Worm (Caenorhabditis elegans): ENCODE data around the gene ceh-13.

ceh-13 gene

DNA sequence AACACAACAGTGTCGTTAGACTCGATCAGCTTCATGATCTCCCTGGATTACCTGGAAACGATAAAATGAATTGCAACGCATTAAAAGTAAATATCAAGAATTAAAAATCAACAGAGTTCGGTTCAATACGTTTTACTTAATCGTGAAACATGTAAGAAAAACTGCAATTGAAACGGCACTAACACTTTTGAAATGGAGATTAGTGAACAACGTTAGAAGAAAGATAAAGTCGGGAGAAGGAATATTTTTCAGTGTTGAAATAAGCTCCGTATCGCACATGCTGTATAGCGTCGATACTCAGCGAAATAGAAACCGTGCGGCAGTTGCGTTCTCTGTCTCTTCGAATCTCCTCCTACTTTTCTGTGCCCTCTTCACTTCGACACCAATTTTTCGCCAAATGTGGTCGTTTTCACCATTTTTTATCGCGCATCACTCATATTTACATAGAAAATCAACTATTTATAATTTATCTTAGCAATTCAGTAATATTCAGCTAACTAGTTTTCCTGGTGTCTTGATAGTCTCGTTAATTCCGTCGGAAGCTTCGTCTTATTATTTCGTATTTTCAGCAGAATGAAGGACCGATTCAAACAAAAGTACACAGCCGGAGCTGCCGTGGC, 17.4 kb downstream of the ceh-13 start, which contains the start of the genes rpl-9 and lpd-7 (continued):
- TF ChIP-seq elt-1 (tag; optimal IDR thresholded peaks at IDR 0.05) (no peak), snpc-4 (tag; optimal IDR thresholded peaks at IDR 0.05) (peak; percentile 56), nhr-6 (tag; optimal IDR thresholded peaks at IDR 0.05) (peak; percentile 77), alr-1 (tag; optimal IDR thresholded peaks at IDR 0.05) (no peak), unc-39 (tag; optimal IDR thresholded peaks at IDR 0.05) (no peak), sem-4 (tag; optimal IDR thresholded peaks at IDR 0.05) (peak; percentile 42), nhr-10 (tag; optimal IDR thresholded peaks at IDR 0.05) (no peak)

DNA sequence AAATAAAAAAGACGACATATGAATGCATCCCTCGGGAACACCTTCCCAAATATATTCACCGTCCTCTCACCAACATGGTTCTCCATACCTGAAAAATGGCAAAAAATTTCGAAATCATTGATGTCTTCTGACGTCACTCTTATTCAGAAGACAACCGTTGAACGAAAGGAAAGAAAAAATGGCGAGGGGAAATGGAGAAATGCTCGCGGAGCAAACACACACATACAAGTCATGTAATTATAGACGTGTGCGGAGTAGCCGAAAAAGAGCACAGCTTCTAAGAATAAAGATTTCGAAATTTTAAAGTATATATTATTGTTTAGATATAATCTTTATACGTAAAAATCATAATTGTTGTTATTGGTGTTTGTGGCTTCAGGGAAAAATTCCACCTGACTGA, 23.9 kb downstream of the ceh-13 start, which contains the start of gene mfsd-6:
mfsd-6 (minus strand) TSS at position 88 of the 400 bp plus-strand sequence.
- TF ChIP-seq lin-13 (GFP tag; optimal IDR thresholded peaks at IDR 0.05) = no peak
- TF ChIP-seq skn-1 (tag; optimal IDR thresholded peaks at IDR 0.05) = no peak
- TF ChIP-seq nhr-23 (tag; optimal IDR thresholded peaks at IDR 0.05) = no peak
- no peak for TF ChIP-seq ceh-16 (tag; optimal IDR thresholded peaks at IDR 0.05)
- no peak for TF ChIP-seq nhr-129 (tag; optimal IDR thresholded peaks at IDR 0.05)
- TF ChIP-seq mbf-1 (tag; optimal IDR thresholded peaks at IDR 0.05) = no peak
- TF ChIP-seq blmp-1 (tag; optimal IDR thresholded peaks at IDR 0.05; ENCODE audit: insufficient read depth) = no peak
- TF ChIP-seq nhr-237 (tag; optimal IDR thresholded peaks at IDR 0.05) = no peak
- no peak for TF ChIP-seq lin-11 (tag; optimal IDR thresholded peaks at IDR 0.05)
- TF ChIP-seq nhr-12 (tag; optimal IDR thresholded peaks at IDR 0.05) = no peak
- no peak for TF ChIP-seq lin-39 (tag; optimal IDR thresholded peaks at IDR 0.05)
- TF ChIP-seq R02D3.7 (tag; optimal IDR thresholded peaks at IDR 0.05) = no peak
- no peak for TF ChIP-seq zag-1 (tag; optimal IDR thresholded peaks at IDR 0.05)
- TF ChIP-seq crh-2 (tag; optimal IDR thresholded peaks at IDR 0.05) = peak; percentile 6
- no peak for TF ChIP-seq ztf-11 (tag; optimal IDR thresholded peaks at IDR 0.05)
- TF ChIP-seq dmd-4 (tag; optimal IDR thresholded peaks at IDR 0.05) = no peak
- no peak for TF ChIP-seq nhr-11 (tag; optimal IDR thresholded peaks at IDR 0.05)
- TF ChIP-seq nhr-21 (tag; optimal IDR thresholded peaks at IDR 0.05) = no peak
- TF ChIP-seq C34F6.9 (tag; optimal IDR thresholded peaks at IDR 0.05) = peak; percentile 11
- TF ChIP-seq gmeb-1 (tag; optimal IDR thresholded peaks at IDR 0.05) = no peak
- TF ChIP-seq mdl-1 (tag; optimal IDR thresholded peaks at IDR 0.05) = no peak
- no peak for TF ChIP-seq ama-1 (optimal IDR thresholded peaks at IDR 0.05)
- no peak for TF ChIP-seq F13H6.1 (tag; optimal IDR thresholded peaks at IDR 0.05)
- TF ChIP-seq fos-1 (tag; optimal IDR thresholded peaks at IDR 0.05) = no peak
- TF ChIP-seq lsy-2 (tag; optimal IDR thresholded peaks at IDR 0.05) = peak in 1 of 2 experiments; percentile 3
- no peak for TF ChIP-seq aly-2 (tag; optimal IDR thresholded peaks at IDR 0.05)
- no peak for TF ChIP-seq ztf-1 (GFP tag; conservative IDR thresholded peaks at IDR 0.05)
- no peak for TF ChIP-seq unc-62 (GFP tag; optimal IDR thresholded peaks at IDR 0.05)
- no peak for TF ChIP-seq ceh-82 (tag; optimal IDR thresholded peaks at IDR 0.05)
- no peak for TF ChIP-seq elt-1 (tag; optimal IDR thresholded peaks at IDR 0.05)
- no peak for TF ChIP-seq nhr-10 (tag; optimal IDR thresholded peaks at IDR 0.05)
- peak; percentile 22 for TF ChIP-seq sma-9 (GFP tag; optimal IDR thresholded peaks at IDR 0.05)
- no peak for TF ChIP-seq sma-9 (tag; optimal IDR thresholded peaks at IDR 0.05)
- no peak for TF ChIP-seq ZK546.5 (tag; optimal IDR thresholded peaks at IDR 0.05)
- no peak for TF ChIP-seq snpc-4 (tag; optimal IDR thresholded peaks at IDR 0.05)
- TF ChIP-seq egl-27 (tag; optimal IDR thresholded peaks at IDR 0.05) = no peak

ce11 chrIII:7580586-7580985, 25.1 kb downstream of the ceh-13 start:
- peak; percentile 30 for TF ChIP-seq lin-11 (tag; optimal IDR thresholded peaks at IDR 0.05)
- TF ChIP-seq Y55F3AM.14 (GFP tag; optimal IDR thresholded peaks at IDR 0.05) = peak; percentile 48
- no peak for TF ChIP-seq mab-5 (tag; optimal IDR thresholded peaks at IDR 0.05)
- TF ChIP-seq unc-55 (GFP tag; optimal IDR thresholded peaks at IDR 0.05) = peak; percentile 89
- TF ChIP-seq nhr-21 (tag; optimal IDR thresholded peaks at IDR 0.05) = no peak
- no peak for TF ChIP-seq sma-9 (GFP tag; optimal IDR thresholded peaks at IDR 0.05)
- TF ChIP-seq sma-9 (tag; optimal IDR thresholded peaks at IDR 0.05) = no peak
- TF ChIP-seq unc-39 (tag; optimal IDR thresholded peaks at IDR 0.05) = no peak
- peak; percentile 82 for TF ChIP-seq C34F6.9 (tag; optimal IDR thresholded peaks at IDR 0.05)
- no peak for TF ChIP-seq lin-13 (GFP tag; optimal IDR thresholded peaks at IDR 0.05)
- TF ChIP-seq alr-1 (tag; optimal IDR thresholded peaks at IDR 0.05) = no peak
- TF ChIP-seq sem-4 (tag; optimal IDR thresholded peaks at IDR 0.05) = no peak
- no peak for TF ChIP-seq egl-27 (tag; optimal IDR thresholded peaks at IDR 0.05)
- no peak for TF ChIP-seq nhr-237 (tag; optimal IDR thresholded peaks at IDR 0.05)
- peak; percentile 30 for TF ChIP-seq F13H6.1 (tag; optimal IDR thresholded peaks at IDR 0.05)
- no peak for TF ChIP-seq nhr-11 (tag; optimal IDR thresholded peaks at IDR 0.05)
- TF ChIP-seq ztf-1 (GFP tag; conservative IDR thresholded peaks at IDR 0.05) = no peak
- no peak for TF ChIP-seq mdl-1 (tag; optimal IDR thresholded peaks at IDR 0.05)
- no peak for TF ChIP-seq gmeb-1 (tag; optimal IDR thresholded peaks at IDR 0.05)
- peak; percentile 3 for TF ChIP-seq snpc-4 (tag; optimal IDR thresholded peaks at IDR 0.05)
- no peak for TF ChIP-seq ztf-4 (tag; optimal IDR thresholded peaks at IDR 0.05)
- no peak for TF ChIP-seq nhr-6 (tag; optimal IDR thresholded peaks at IDR 0.05)
- peak in 1 of 2 experiments; percentile 66 for TF ChIP-seq lsy-2 (tag; optimal IDR thresholded peaks at IDR 0.05)
- peak; percentile 40 for TF ChIP-seq crh-2 (tag; optimal IDR thresholded peaks at IDR 0.05)
- no peak for TF ChIP-seq nhr-23 (tag; optimal IDR thresholded peaks at IDR 0.05)
- no peak for TF ChIP-seq nhr-12 (tag; optimal IDR thresholded peaks at IDR 0.05)
- no peak for TF ChIP-seq nhr-25 (tag; optimal IDR thresholded peaks at IDR 0.05)
- TF ChIP-seq elt-3 (tag; optimal IDR thresholded peaks at IDR 0.05) = no peak
- no peak for TF ChIP-seq aly-2 (tag; optimal IDR thresholded peaks at IDR 0.05)
- TF ChIP-seq ceh-82 (tag; optimal IDR thresholded peaks at IDR 0.05) = no peak
- no peak for TF ChIP-seq sma-3 (GFP tag; optimal IDR thresholded peaks at IDR 0.05)
- no peak for TF ChIP-seq ceh-16 (tag; optimal IDR thresholded peaks at IDR 0.05)
- TF ChIP-seq peb-1 (tag; optimal IDR thresholded peaks at IDR 0.05) = no peak
